Worm (Caenorhabditis elegans) whole organism, L3 larva: ENCODE results near the gene clec-84.

Source experiments
- R02D3.7 ChIP-seq: fragments of 150-350 bp; optimal IDR thresholded peaks from 2 replicates; lab custom pipeline; 2014; ENCODE audit warnings: missing biosample characterization, missing genetic modification characterization
- ZK546.5 ChIP-seq: sonication (generic microtip); optimal IDR thresholded peaks from 2 replicates; lab custom pipeline; 2017; ENCODE audit warnings: missing biosample characterization, missing genetic modification characterization
- aly-2 ChIP-seq: fragments of 150-350 bp; optimal IDR thresholded peaks from 2 replicates; lab custom pipeline; 2014; ENCODE audit warnings: missing biosample characterization, missing genetic modification characterization
- ama-1 ChIP-seq: fragments of 150-350 bp; optimal IDR thresholded peaks from 2 replicates; lab custom pipeline; 2018
- ceh-16 ChIP-seq: sonication (generic microtip); optimal IDR thresholded peaks from 2 replicates; lab custom pipeline; 2017; ENCODE audit warnings: missing biosample characterization, missing genetic modification characterization
- ceh-28 ChIP-seq: fragments of 150-350 bp; optimal IDR thresholded peaks from 2 replicates; lab custom pipeline; 2014; ENCODE audit warnings: missing biosample characterization, missing genetic modification reagents, missing genetic modification characterization
- daf-12 ChIP-seq: fragments of 150-350 bp; optimal IDR thresholded peaks from 2 replicates; lab custom pipeline; 2014; ENCODE audit warnings: missing biosample characterization, missing genetic modification reagents, missing genetic modification characterization
- egl-27 ChIP-seq: sonication (generic microtip); optimal IDR thresholded peaks from 4 replicates; lab custom pipeline; 2017; ENCODE audit warnings: missing biosample characterization, missing genetic modification reagents, missing genetic modification characterization
- egl-5 ChIP-seq: fragments of 150-350 bp; optimal IDR thresholded peaks from 2 replicates; lab custom pipeline; 2017; ENCODE audit warnings: missing biosample characterization, missing genetic modification reagents, missing genetic modification characterization, inconsistent platforms
- elt-2 ChIP-seq: sonication (generic microtip); optimal IDR thresholded peaks from 2 replicates; lab custom pipeline; 2016; ENCODE audit warnings: missing genetic modification reagents, mild to moderate bottlenecking, missing genetic modification characterization, missing compliant biosample characterization
- elt-3 ChIP-seq, 3 experiments: fragments of 150-350 bp in 1 of 3; sonication (generic microtip) in 2 of 3; optimal IDR thresholded peaks; 2 replicates in 2 of 3; 4 replicates in 1 of 3; lab custom pipeline; 2014 to 2017; ENCODE audit warnings: missing biosample characterization in 3 of 3, missing genetic modification characterization in 3 of 3
- eor-1 ChIP-seq, 2 experiments: fragments of 150-350 bp; optimal IDR thresholded peaks; 2 replicates each; lab custom pipeline; 2014 to 2018; ENCODE audit warnings: missing biosample characterization in 2 of 2, missing genetic modification characterization in 2 of 2
- fkh-10 ChIP-seq: sonication (generic microtip); optimal IDR thresholded peaks from 2 replicates; lab custom pipeline; 2017; ENCODE audit warnings: missing biosample characterization, missing genetic modification reagents, missing genetic modification characterization
- fos-1 ChIP-seq: fragments of 150-350 bp; optimal IDR thresholded peaks from 2 replicates; lab custom pipeline; 2014; ENCODE audit warnings: missing biosample characterization, missing genetic modification characterization
- hmg-11 ChIP-seq: sonication (generic microtip); optimal IDR thresholded peaks from 2 replicates; lab custom pipeline; 2016; ENCODE audit warnings: missing genetic modification characterization, missing compliant biosample characterization
- jun-1 ChIP-seq: fragments of 150-350 bp; optimal IDR thresholded peaks from 2 replicates; lab custom pipeline; 2014; ENCODE audit warnings: missing biosample characterization, missing genetic modification reagents, missing genetic modification characterization
- lin-15B ChIP-seq: fragments of 150-350 bp; optimal IDR thresholded peaks from 2 replicates; lab custom pipeline; 2014; ENCODE audit warnings: missing biosample characterization, missing genetic modification characterization
- lin-39 ChIP-seq: fragments of 150-350 bp; optimal IDR thresholded peaks from 2 replicates; lab custom pipeline; 2018; ENCODE audit warnings: missing biosample characterization, missing genetic modification reagents, missing genetic modification characterization
- mdl-1 ChIP-seq: fragments of 150-350 bp; optimal IDR thresholded peaks from 2 replicates; lab custom pipeline; 2014; ENCODE audit warnings: missing biosample characterization, missing genetic modification characterization
- nfya-1 ChIP-seq: sonication (generic microtip); optimal IDR thresholded peaks from 2 replicates; lab custom pipeline; 2017; ENCODE audit warnings: missing genetic modification characterization, mild to moderate bottlenecking, missing compliant biosample characterization, antibody characterized with exemption, moderate library complexity; ENCODE audit not compliant: insufficient read depth
- nhr-12 ChIP-seq: fragments of 150-350 bp; optimal IDR thresholded peaks from 2 replicates; lab custom pipeline; 2014; ENCODE audit warnings: missing biosample characterization, missing genetic modification characterization
- nhr-23 ChIP-seq: fragments of 150-350 bp; optimal IDR thresholded peaks from 2 replicates; lab custom pipeline; 2014; ENCODE audit warnings: missing biosample characterization, missing genetic modification reagents, missing genetic modification characterization
- nhr-237 ChIP-seq: fragments of 150-350 bp; optimal IDR thresholded peaks from 2 replicates; lab custom pipeline; 2014; ENCODE audit warnings: missing biosample characterization, missing genetic modification characterization
- nhr-25 ChIP-seq: sonication (generic microtip); optimal IDR thresholded peaks from 2 replicates; lab custom pipeline; 2017; ENCODE audit warnings: missing biosample characterization, missing genetic modification characterization
- nhr-28 ChIP-seq: fragments of 150-350 bp; optimal IDR thresholded peaks from 2 replicates; lab custom pipeline; 2014; ENCODE audit warnings: missing biosample characterization, missing genetic modification characterization
- nhr-43 ChIP-seq: sonication (generic microtip); optimal IDR thresholded peaks from 2 replicates; lab custom pipeline; 2016; ENCODE audit warnings: mild to moderate bottlenecking, missing genetic modification characterization, missing compliant biosample characterization; ENCODE audit not compliant: poor library complexity, severe bottlenecking
- nhr-67 ChIP-seq: fragments of 150-350 bp; optimal IDR thresholded peaks from 2 replicates; lab custom pipeline; 2014; ENCODE audit warnings: missing biosample characterization, missing genetic modification characterization
- nhr-77 ChIP-seq: fragments of 150-350 bp; optimal IDR thresholded peaks from 2 replicates; lab custom pipeline; 2014; ENCODE audit warnings: missing biosample characterization, missing genetic modification characterization
- pha-4 ChIP-seq: fragments of 150-350 bp; optimal IDR thresholded peaks from 2 replicates; lab custom pipeline; 2014; ENCODE audit warnings: missing biosample characterization, missing genetic modification reagents, missing genetic modification characterization
- sea-2 ChIP-seq: fragments of 150-350 bp; sonication (generic microtip); optimal IDR thresholded peaks from 4 replicates; lab custom pipeline; 2014; ENCODE audit warnings: missing biosample characterization, missing genetic modification reagents, missing genetic modification characterization
- skn-1 ChIP-seq: fragments of 150-350 bp; optimal IDR thresholded peaks from 2 replicates; lab custom pipeline; 2014; ENCODE audit warnings: missing biosample characterization, missing genetic modification characterization
- snpc-4 ChIP-seq: fragments of 150-350 bp; optimal IDR thresholded peaks from 2 replicates; lab custom pipeline; 2014; ENCODE audit warnings: missing biosample characterization, missing genetic modification characterization
- tbx-2 ChIP-seq: sonication (generic microtip); optimal IDR thresholded peaks from 2 replicates; lab custom pipeline; 2016; ENCODE audit warnings: mild to moderate bottlenecking, missing genetic modification characterization, missing compliant biosample characterization
- unc-39 ChIP-seq: sonication (generic microtip); optimal IDR thresholded peaks from 4 replicates; lab custom pipeline; 2017; ENCODE audit warnings: missing biosample characterization, missing genetic modification characterization
- zag-1 ChIP-seq: fragments of 150-350 bp; optimal IDR thresholded peaks from 2 replicates; lab custom pipeline; 2014; ENCODE audit warnings: missing biosample characterization, missing genetic modification characterization
- ztf-4 ChIP-seq: fragments of 150-350 bp; optimal IDR thresholded peaks from 2 replicates; lab custom pipeline; 2014; ENCODE audit warnings: missing biosample characterization, missing genetic modification characterization

clec-84 gene

DNA sequence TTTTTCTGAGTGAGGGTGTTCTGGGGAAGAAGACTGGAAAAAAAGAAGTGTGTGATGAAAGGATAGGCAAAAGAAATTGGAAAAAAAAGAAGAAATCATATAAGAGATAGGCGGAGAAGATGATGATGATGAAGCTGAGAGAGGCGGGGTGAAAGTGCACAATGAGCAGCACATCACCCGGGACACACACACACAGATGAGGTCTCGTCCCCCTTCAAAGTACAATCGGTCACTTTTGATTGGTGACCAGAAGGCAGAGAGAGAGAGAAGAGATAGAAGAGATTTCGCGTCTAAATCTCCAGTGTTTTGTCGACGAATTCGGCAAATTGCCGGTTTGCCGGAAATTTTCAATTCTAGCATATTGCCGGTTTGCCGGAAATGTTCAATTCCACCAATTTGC lies 43.0 kb downstream of the clec-84 start:
- TF ChIP-seq snpc-4 (tag; lab: Kevin White, UChicago) (no peak), nfya-1 (tag; lab: Kevin White, UChicago) (peak; percentile 37), skn-1 (tag; lab: Kevin White, UChicago) (no peak), hmg-11 (tag; lab: Kevin White, UChicago) (no peak), R02D3.7 (tag; lab: Kevin White, UChicago) (no peak)

DNA sequence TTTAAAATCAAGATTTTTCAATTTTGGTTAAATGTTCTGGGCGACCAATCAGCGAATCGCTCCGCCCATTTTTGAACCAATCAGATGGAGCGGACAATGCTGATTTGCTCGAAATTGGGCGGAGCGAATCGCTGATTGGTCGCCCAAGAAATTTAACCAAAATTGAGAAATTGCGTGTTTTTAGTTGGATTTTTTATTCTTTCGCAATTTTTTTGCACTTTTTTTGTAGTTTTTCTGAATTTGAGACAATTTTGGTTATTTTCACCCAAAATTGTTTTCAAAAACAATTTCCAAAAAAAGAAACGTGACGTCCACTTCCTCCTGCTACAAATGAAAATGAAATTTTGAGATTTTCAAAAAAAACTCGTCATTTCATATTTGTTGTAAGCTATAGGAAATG lies 44.4 kb downstream of the clec-84 start, which contains the start of gene dml-1:
Gene dml-1 (plus strand): TSS at position 301 of the 400 bp plus-strand sequence.
- TF ChIP-seq hmg-11 (tag; lab: Kevin White, UChicago) (no peak), zag-1 (tag; lab: Kevin White, UChicago) (no peak), fos-1 (tag; lab: Kevin White, UChicago) (no peak), nhr-77 (tag; lab: Kevin White, UChicago) (no peak), nfya-1 (tag; lab: Kevin White, UChicago) (peak; percentile 36), nhr-67 (no peak)

DNA sequence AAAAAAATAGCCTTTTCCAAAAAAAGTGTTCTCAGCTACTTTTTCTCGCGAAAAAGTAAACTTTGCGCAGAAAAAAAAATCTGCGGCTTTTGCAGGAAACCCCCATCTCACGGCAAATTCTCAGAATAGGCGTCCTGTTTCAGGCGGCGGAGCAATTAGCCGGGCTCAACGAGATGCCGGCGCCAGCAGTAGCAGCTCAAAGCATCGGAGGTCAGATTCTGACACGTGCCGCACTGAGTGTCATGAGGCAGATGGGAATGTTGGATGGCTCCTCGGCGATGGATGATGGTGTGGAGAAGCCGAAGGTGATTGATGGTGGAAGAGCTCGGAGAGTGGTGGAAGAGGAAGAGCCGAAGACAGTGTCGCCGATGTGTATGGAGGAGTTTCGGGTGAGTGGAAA lies 45.0 kb downstream of the clec-84 start:
- no peak for TF ChIP-seq nhr-12 (tag; lab: Kevin White, UChicago)
- no peak for TF ChIP-seq tbx-2
- no peak for TF ChIP-seq pha-4
- no peak for TF ChIP-seq nhr-28 (tag; lab: Kevin White, UChicago)
- TF ChIP-seq lin-39 (tag; lab: Kevin White, UChicago): no peak
- no peak for TF ChIP-seq sea-2 (GFP tag; lab: Kevin White, UChicago)
- no peak for TF ChIP-seq elt-2 (tag; lab: Kevin White, UChicago)

DNA sequence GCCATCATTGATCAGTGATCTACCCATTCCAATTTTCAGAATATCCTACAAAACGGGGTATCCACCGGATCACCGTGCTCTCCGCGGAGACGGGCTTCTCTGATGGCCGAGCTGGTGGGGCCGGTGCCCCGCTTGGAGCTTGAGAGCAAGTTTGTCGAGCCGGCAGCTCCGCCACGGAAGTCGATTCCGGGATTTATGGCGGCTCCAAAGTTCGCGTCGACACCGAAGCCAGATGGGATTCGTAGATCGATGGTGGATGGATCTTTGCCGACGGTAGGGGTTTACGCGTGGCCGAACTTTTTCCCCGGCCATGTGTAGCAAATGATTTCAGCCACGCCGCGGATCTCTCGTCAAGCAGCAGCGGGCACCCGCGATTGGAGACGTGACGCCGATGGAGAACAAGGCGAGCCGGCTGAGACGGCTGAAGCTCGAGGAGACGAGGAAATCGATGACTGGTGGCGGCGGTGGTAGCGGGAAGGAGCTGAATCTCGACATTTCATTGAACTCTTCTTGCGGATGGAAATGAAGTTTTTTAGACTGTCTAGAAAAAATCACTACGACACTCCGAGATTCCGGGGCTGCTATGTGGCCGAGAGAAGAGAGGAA lies 46.3 kb downstream of the clec-84 start:
- TF ChIP-seq ceh-28 (tag; lab: Kevin White, UChicago) (no peak), nhr-237 (tag; lab: Kevin White, UChicago) (no peak), lin-39 (tag; lab: Kevin White, UChicago) (no peak), nhr-23 (tag; lab: Kevin White, UChicago) (no peak), aly-2 (tag; lab: Kevin White, UChicago) (no peak), tbx-2 (no peak), mdl-1 (tag; lab: Kevin White, UChicago) (no peak), ceh-16 (no peak), daf-12 (no peak), fkh-10 (no peak), jun-1 (no peak), nfya-1 (tag; lab: Kevin White, UChicago) (no peak), skn-1 (tag; lab: Kevin White, UChicago) (no peak), nhr-28 (tag; lab: Kevin White, UChicago) (no peak), egl-27 (tag; lab: Kevin White, UChicago) (no peak), ama-1 (lab: Kevin White, UChicago) (no peak), ztf-4 (tag; lab: Kevin White, UChicago) (no peak), zag-1 (tag; lab: Kevin White, UChicago) (no peak), ZK546.5 (tag; lab: Kevin White, UChicago) (no peak), unc-39 (no peak)

DNA sequence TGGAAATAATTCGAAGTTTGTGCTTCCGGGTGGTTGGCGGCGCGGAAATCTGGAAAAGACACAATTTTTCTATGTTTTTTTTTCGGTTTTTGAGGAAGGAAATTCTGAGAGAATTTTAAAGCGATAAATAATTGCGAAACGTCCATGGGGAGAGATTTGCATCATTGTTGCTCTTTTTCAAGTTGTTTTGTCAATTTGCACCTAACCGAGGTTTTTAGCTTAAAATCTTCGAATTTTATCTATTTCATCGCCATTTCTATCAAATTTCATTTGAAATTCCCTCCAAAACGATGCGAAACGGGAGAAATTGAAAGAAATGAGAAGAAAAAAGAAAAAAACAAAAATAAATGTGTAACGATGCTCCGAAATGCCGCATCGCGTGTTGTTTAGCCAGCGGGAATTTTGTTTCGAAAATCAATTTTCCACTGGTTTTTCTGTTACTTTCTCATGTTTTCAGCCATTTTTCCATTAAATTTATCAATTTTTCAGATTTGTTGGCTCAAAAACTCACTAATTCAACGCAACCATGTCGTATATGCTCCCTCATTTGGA lies 48.2 kb downstream of the clec-84 start, which contains the start of the genes nprt-1 and dib-1:
Gene nprt-1 (minus strand): TSS at position 51 of the 552 bp plus-strand sequence.
Gene dib-1 (plus strand): TSS at position 482 of the 552 bp plus-strand sequence.
- peak; percentile 67 for TF ChIP-seq pha-4
- TF ChIP-seq fos-1 (tag; lab: Kevin White, UChicago): no peak
- no peak for TF ChIP-seq eor-1 (tag; optimal IDR thresholded peaks at IDR 0.05; lab: Kevin White, UChicago)
- no peak for TF ChIP-seq nhr-28 (tag; lab: Kevin White, UChicago)
- peak; percentile 25 for TF ChIP-seq lin-39 (tag; lab: Kevin White, UChicago)
- TF ChIP-seq egl-5: peak; percentile 63
- no peak for TF ChIP-seq mdl-1 (tag; lab: Kevin White, UChicago)
- peak; percentile 73 for TF ChIP-seq nfya-1 (tag; lab: Kevin White, UChicago)
- TF ChIP-seq hmg-11 (tag; lab: Kevin White, UChicago): peak; percentile 59
- TF ChIP-seq tbx-2: no peak
- no peak for TF ChIP-seq nhr-67
- TF ChIP-seq ama-1 (lab: Kevin White, UChicago): no peak
- no peak for TF ChIP-seq nhr-43 (tag; lab: Kevin White, UChicago)
- peak; percentile 72 for TF ChIP-seq nhr-23 (tag; lab: Kevin White, UChicago)
- TF ChIP-seq elt-3 (tag; optimal IDR thresholded peaks at IDR 0.05; lab: Kevin White, UChicago): no peak
- peak; percentile 74 for TF ChIP-seq lin-15B
- TF ChIP-seq nhr-25 (tag; lab: Kevin White, UChicago): peak; percentile 16
- TF ChIP-seq elt-2 (tag; lab: Kevin White, UChicago): peak; percentile 2
- TF ChIP-seq fkh-10: peak; percentile 13
- no peak for TF ChIP-seq snpc-4 (tag; lab: Kevin White, UChicago)
- TF ChIP-seq nhr-237 (tag; lab: Kevin White, UChicago): no peak
- TF ChIP-seq sea-2 (GFP tag; lab: Kevin White, UChicago): no peak
